Worm (Caenorhabditis elegans) whole organism, early embryonic: Measurements from ENCODE around the gene zip-7.

ENCODE experiments used
- B0310.2 ChIP-seq: sonication (generic microtip); optimal IDR thresholded peaks from 2 replicates; lab custom pipeline; 2016; ENCODE audit warnings: mild to moderate bottlenecking, missing genetic modification characterization, missing compliant biosample characterization
- F13C5.2 ChIP-seq: sonication (generic microtip); optimal IDR thresholded peaks from 2 replicates; lab custom pipeline; 2017; ENCODE audit warnings: mild to moderate bottlenecking, missing genetic modification characterization, inconsistent platforms, missing compliant biosample characterization
- aly-1 ChIP-seq: sonication (generic microtip); optimal IDR thresholded peaks from 2 replicates; lab custom pipeline; 2016; ENCODE audit warnings: missing genetic modification characterization, missing compliant biosample characterization
- ama-1 ChIP-seq: fragments of 150-350 bp; optimal IDR thresholded peaks from 2 replicates; lab custom pipeline; 2014
- ceh-13 ChIP-seq: fragments of 200-800 bp; sonication (Bioruptor generic); optimal IDR thresholded peaks from 2 replicates; lab custom pipeline; 2018; ENCODE audit warnings: mild to moderate bottlenecking, missing genetic modification characterization, missing compliant biosample characterization
- ceh-36 ChIP-seq: sonication (generic microtip); optimal IDR thresholded peaks from 2 replicates; lab custom pipeline; 2016; ENCODE audit warnings: missing genetic modification characterization, inconsistent platforms, missing compliant biosample characterization
- ets-7 ChIP-seq: sonication (generic microtip); optimal IDR thresholded peaks from 2 replicates; lab custom pipeline; 2016; ENCODE audit warnings: missing genotype, missing genetic modification characterization, missing compliant biosample characterization
- flt-1 ChIP-seq: fragments of 200-800 bp; sonication (Bioruptor generic); IDR thresholded peaks from 2 replicates; pipeline ENCODE4 v1.3.6; 2022; ENCODE audit warnings: missing genetic modification characterization, missing compliant biosample characterization
- hmbx-1 ChIP-seq: sonication (generic microtip); optimal IDR thresholded peaks from 2 replicates; lab custom pipeline; 2016; ENCODE audit warnings: mild to moderate bottlenecking, missing genetic modification characterization, missing compliant biosample characterization
- hmg-4 ChIP-seq: fragments of 200-800 bp; sonication (Bioruptor generic); optimal IDR thresholded peaks from 2 replicates; lab custom pipeline; 2018; ENCODE audit warnings: mild to moderate bottlenecking, missing genetic modification characterization, missing compliant biosample characterization
- hnd-1 ChIP-seq: sonication (generic microtip); optimal IDR thresholded peaks from 2 replicates; lab custom pipeline; 2016; ENCODE audit warnings: missing genetic modification characterization, missing compliant biosample characterization
- pes-1 ChIP-seq: fragments of 200-800 bp; sonication (Bioruptor generic); IDR thresholded peaks from 2 replicates; pipeline ENCODE4 v1.3.6; 2022; ENCODE audit warnings: missing genetic modification reagents, missing genetic modification characterization, missing compliant biosample characterization
- scrt-1 ChIP-seq: fragments of 200-800 bp; sonication (Bioruptor generic); IDR thresholded peaks from 2 replicates; pipeline ENCODE4 v1.3.6; 2022; ENCODE audit warnings: missing genetic modification characterization, missing compliant biosample characterization
- sea-1 ChIP-seq: fragments of 200-800 bp; sonication (Bioruptor generic); conservative IDR thresholded peaks from 2 replicates; pipeline ENCODE4 v1.3.6; 2022; ENCODE audit warnings: missing genetic modification characterization, missing compliant biosample characterization
- tbx-11 ChIP-seq: fragments of 200-800 bp; sonication (Bioruptor generic); IDR thresholded peaks from 2 replicates; pipeline ENCODE4 v1.3.6; 2022; ENCODE audit warnings: missing genetic modification characterization, missing compliant biosample characterization
- tbx-37 ChIP-seq: fragments of 200-800 bp; sonication (Bioruptor generic); conservative IDR thresholded peaks from 2 replicates; pipeline ENCODE4 v1.3.6; 2022; ENCODE audit warnings: missing genetic modification reagents, missing genetic modification characterization, missing compliant biosample characterization
- tra-4 ChIP-seq: sonication (generic microtip); optimal IDR thresholded peaks from 2 replicates; lab custom pipeline; 2017; ENCODE audit warnings: missing genetic modification characterization, missing compliant biosample characterization

Gene zip-7

ce11 chrIV:16496491-16496890, 9.0 kb downstream of the zip-7 start:
- no peak for TF ChIP-seq ama-1 (lab: Kevin White, UChicago)
- TF ChIP-seq scrt-1 (GFP tag; lab: Robert Waterston, UW), result no peak
- no peak for TF ChIP-seq tra-4 (tag; lab: Kevin White, UChicago)
- no peak for TF ChIP-seq B0310.2 (tag; lab: Kevin White, UChicago)
- peak; percentile 35 for TF ChIP-seq hmg-4 (GFP tag; lab: Kevin White, UChicago)

ce11 chrIV:16494007-16494406, 11.5 kb downstream of the zip-7 start:
- TF ChIP-seq scrt-1 (GFP tag; lab: Robert Waterston, UW) (no peak), hmg-4 (GFP tag; lab: Kevin White, UChicago) (no peak), tra-4 (tag; lab: Kevin White, UChicago) (no peak), ceh-13 (GFP tag; lab: Kevin White, UChicago) (no peak), ama-1 (lab: Kevin White, UChicago) (no peak), aly-1 (tag; lab: Kevin White, UChicago) (no peak), ceh-36 (tag; lab: Kevin White, UChicago) (no peak)

ce11 chrIV:16492937-16493336, 12.5 kb downstream of the zip-7 start:
- TF ChIP-seq tra-4 (tag; lab: Kevin White, UChicago) (no peak), flt-1 (GFP tag; lab: Robert Waterston, UW) (no peak), B0310.2 (tag; lab: Kevin White, UChicago) (no peak), pes-1 (GFP tag; lab: Robert Waterston, UW) (no peak), scrt-1 (GFP tag; lab: Robert Waterston, UW) (no peak), ets-7 (tag; lab: Kevin White, UChicago) (no peak), ceh-13 (GFP tag; lab: Kevin White, UChicago) (no peak), tbx-11 (GFP tag; lab: Robert Waterston, UW) (no peak), sea-1 (GFP tag; lab: Robert Waterston, UW) (no peak)

ce11 chrIV:16492327-16492726, 13.2 kb downstream of the zip-7 start:
- TF ChIP-seq pes-1 (GFP tag; lab: Robert Waterston, UW) (peak; percentile 38; the same call in 1 of the 2 replicates), ceh-13 (GFP tag; lab: Kevin White, UChicago) (no peak)

- TF ChIP-seq scrt-1 (GFP tag; lab: Robert Waterston, UW) (no peak), flt-1 (GFP tag; lab: Robert Waterston, UW) (peak; percentile 40), tra-4 (tag; lab: Kevin White, UChicago) (no peak), tbx-37 (GFP tag; lab: Robert Waterston, UW) (peak; percentile 3; the same call in 1 of the 2 replicates), hmbx-1 (tag; lab: Kevin White, UChicago) (no peak), ceh-36 (tag; lab: Kevin White, UChicago) (peak; percentile 48), hmg-4 (GFP tag; lab: Kevin White, UChicago) (peak; percentile 88), B0310.2 (tag; lab: Kevin White, UChicago) (peak; percentile 10), tbx-11 (GFP tag; lab: Robert Waterston, UW) (peak; percentile 6; the same call in 1 of the 2 replicates), ceh-13 (GFP tag; lab: Kevin White, UChicago) (no peak), hnd-1 (tag; lab: Kevin White, UChicago) (no peak), F13C5.2 (tag; lab: Kevin White, UChicago) (peak; percentile 16)
These were observed 14.0 kb downstream of the zip-7 start for ce11 chrIV:16491411-16492036.

- TF ChIP-seq ceh-13 (GFP tag; lab: Kevin White, UChicago) (no peak), aly-1 (tag; lab: Kevin White, UChicago) (no peak), ama-1 (lab: Kevin White, UChicago) (no peak), hmg-4 (GFP tag; lab: Kevin White, UChicago) (no peak), tbx-11 (GFP tag; lab: Robert Waterston, UW) (no peak), hmbx-1 (tag; lab: Kevin White, UChicago) (no peak), flt-1 (GFP tag; lab: Robert Waterston, UW) (no peak), hnd-1 (tag; lab: Kevin White, UChicago) (no peak), F13C5.2 (tag; lab: Kevin White, UChicago) (no peak), pes-1 (GFP tag; lab: Robert Waterston, UW) (no peak), B0310.2 (tag; lab: Kevin White, UChicago) (no peak), tbx-37 (GFP tag; lab: Robert Waterston, UW) (no peak), ets-7 (tag; lab: Kevin White, UChicago) (no peak), scrt-1 (GFP tag; lab: Robert Waterston, UW) (no peak), tra-4 (tag; lab: Kevin White, UChicago) (no peak), sea-1 (GFP tag; lab: Robert Waterston, UW) (no peak), ceh-36 (tag; lab: Kevin White, UChicago) (no peak)
These were observed 15.5 kb downstream of the zip-7 start for ce11 chrIV:16489958-16490357.

- TF ChIP-seq tra-4 (tag; lab: Kevin White, UChicago) (no peak), F13C5.2 (tag; lab: Kevin White, UChicago) (no peak), pes-1 (GFP tag; lab: Robert Waterston, UW) (no peak), ceh-13 (GFP tag; lab: Kevin White, UChicago) (no peak), tbx-11 (GFP tag; lab: Robert Waterston, UW) (no peak), hnd-1 (tag; lab: Kevin White, UChicago) (no peak), tbx-37 (GFP tag; lab: Robert Waterston, UW) (no peak), hmg-4 (GFP tag; lab: Kevin White, UChicago) (no peak), flt-1 (GFP tag; lab: Robert Waterston, UW) (no peak), ceh-36 (tag; lab: Kevin White, UChicago) (no peak), hmbx-1 (tag; lab: Kevin White, UChicago) (no peak), aly-1 (tag; lab: Kevin White, UChicago) (no peak)
These were observed 16.6 kb downstream of the zip-7 start, which contains the start of gene rho-1 for ce11 chrIV:16488921-16489320. TSS of gene rho-1 (minus strand) at chrIV:16489021.
